Fruit fly (Drosophila melanogaster) whole organism, pupa: Measurements from ENCODE around the gene CG44195.

ENCODE experiments used
- CG12605 ChIP-seq: fragments of 200-800 bp; sonication (Bioruptor generic); IDR thresholded peaks from 2 replicates; pipeline ENCODE4 v1.3.6; 2022; ENCODE audit warnings: missing biosample characterization, missing genetic modification characterization
- CG13204 ChIP-seq: fragments of 200-800 bp; sonication (Bioruptor generic); optimal IDR thresholded peaks from 2 replicates; lab custom pipeline; 2018; ENCODE audit warnings: missing biosample characterization, mild to moderate bottlenecking, missing genetic modification characterization, moderate library complexity
- CG14655 ChIP-seq: fragments of 200-800 bp; sonication (Bioruptor generic); optimal IDR thresholded peaks from 3 replicates; lab custom pipeline; 2017; ENCODE audit warnings: mild to moderate bottlenecking, missing biosample characterization, missing genetic modification reagents, missing genetic modification characterization
- CG15710 ChIP-seq: fragments of 200-800 bp; sonication (Bioruptor generic); optimal IDR thresholded peaks from 2 replicates; lab custom pipeline; 2018; ENCODE audit warnings: missing biosample characterization, mild to moderate bottlenecking, missing genetic modification characterization, moderate library complexity
- CG32121 ChIP-seq: fragments of 200-800 bp; sonication (Bioruptor generic); IDR thresholded peaks from 2 replicates; pipeline ENCODE4 v1.3.6; 2022; ENCODE audit warnings: missing biosample characterization, missing genetic modification characterization
- CG9948 ChIP-seq: fragments of 200-800 bp; sonication (Bioruptor generic); optimal IDR thresholded peaks from 2 replicates; lab custom pipeline; 2018; ENCODE audit warnings: missing biosample characterization, mild to moderate bottlenecking, missing genetic modification characterization, moderate library complexity
- Ets98B ChIP-seq: fragments of 200-800 bp; sonication (Bioruptor generic); IDR thresholded peaks from 2 replicates; pipeline ENCODE4 v1.3.6; 2022; ENCODE audit warnings: missing biosample characterization, missing genetic modification characterization
- Pif1A ChIP-seq: fragments of 200-800 bp; sonication (Bioruptor generic); optimal IDR thresholded peaks from 3 replicates; lab custom pipeline; 2016; ENCODE audit warnings: missing biosample characterization, missing genetic modification characterization
- Pif1B ChIP-seq: fragments of 200-800 bp; sonication (Bioruptor generic); optimal IDR thresholded peaks from 3 replicates; lab custom pipeline; 2016; ENCODE audit warnings: missing biosample characterization, missing genetic modification characterization
- Snoo ChIP-seq: fragments of 200-800 bp; sonication (Bioruptor generic); optimal IDR thresholded peaks from 3 replicates; lab custom pipeline; 2017; ENCODE audit warnings: missing biosample characterization, mild to moderate bottlenecking, missing genetic modification characterization, inconsistent platforms
- gl ChIP-seq: fragments of 200-800 bp; sonication (Bioruptor generic); optimal IDR thresholded peaks from 2 replicates; lab custom pipeline; 2018; ENCODE audit warnings: missing biosample characterization, mild to moderate bottlenecking, missing genetic modification characterization

dm6 chr3L:7713378-7713777, 17.9 kb upstream of the CG44195 start:
- no peak for TF ChIP-seq CG9948
- no peak for TF ChIP-seq Pif1B (GFP tag; lab: Kevin White, UChicago)
- no peak for TF ChIP-seq CG14655
- TF ChIP-seq Pif1A (GFP tag; lab: Kevin White, UChicago): no peak
- no peak for TF ChIP-seq CG15710
- TF ChIP-seq Ets98B (GFP tag; lab: Robert Waterston, UW): no peak
- no peak for TF ChIP-seq Snoo (tag; lab: Kevin White, UChicago)
- TF ChIP-seq CG13204 (GFP tag; lab: Kevin White, UChicago): no peak
- TF ChIP-seq gl: no peak
- no peak for TF ChIP-seq CG32121 (GFP tag; lab: Robert Waterston, UW)
- TF ChIP-seq CG12605 (GFP tag; lab: Robert Waterston, UW): no peak
